Worm (Caenorhabditis elegans): ENCODE measurements around the gene F48G7.10.

DNA sequence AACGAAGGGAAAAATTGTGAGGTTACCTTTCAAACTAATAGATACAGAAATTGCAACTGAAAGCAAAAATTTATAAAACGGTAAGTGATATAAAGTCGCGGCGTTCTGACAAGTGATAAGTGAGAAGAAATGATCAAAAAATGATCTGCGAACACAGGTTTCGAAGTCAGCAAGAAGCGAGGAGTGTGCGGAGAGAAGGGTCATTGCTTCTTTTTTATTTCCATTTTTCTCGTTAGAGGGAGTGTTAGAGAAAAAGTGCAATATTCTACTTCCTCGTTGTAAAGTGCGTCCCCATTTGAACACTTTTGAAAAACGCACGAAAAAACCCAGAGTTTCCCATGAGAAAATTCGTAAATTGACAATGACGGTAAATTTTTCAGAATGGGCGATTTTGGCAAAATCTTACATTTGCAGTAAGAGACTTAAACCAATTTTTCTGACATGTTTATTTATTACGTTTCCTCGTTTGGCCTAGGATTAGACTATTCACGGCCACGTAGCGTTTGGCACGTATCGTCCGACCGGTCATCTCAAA is 41.9 kb upstream of the F48G7.10 start, which contains the start of the genes fbxa-72 and srx-21:
- TF ChIP-seq R02D3.7 (tag; optimal IDR thresholded peaks at IDR 0.05) (no peak), egl-27 (tag; optimal IDR thresholded peaks at IDR 0.05) (no peak), ceh-44 (GFP tag; IDR thresholded peaks at IDR 0.05) (no peak), Y48G9A.11 (GFP tag; IDR thresholded peaks at IDR 0.05) (no peak), aly-2 (tag; optimal IDR thresholded peaks at IDR 0.05) (no peak), mdt-29 (GFP tag; IDR thresholded peaks at IDR 0.05) (no peak), zag-1 (tag; optimal IDR thresholded peaks at IDR 0.05) (no peak)
